Worm (Caenorhabditis elegans): ENCODE measurements around the gene wrt-5.

ce11 chrIV:4076690-4077295 is 25.4 kb upstream of the wrt-5 start:
- TF ChIP-seq lin-11 (tag; optimal IDR thresholded peaks at IDR 0.05) (no peak), pha-4 (tag; optimal IDR thresholded peaks at IDR 0.05) (no peak)
